Worm (Caenorhabditis elegans) whole organism, young adult: Measurements from ENCODE around the gene his-6.
"Not testable (repeated sequence)": the region's sequence is repeated elsewhere in the genome, so short reads cannot be mapped to it uniquely, and the experiment has no call there.

Source experiments
- ama-1 ChIP-seq, 3 experiments: fragments of 150-350 bp in 1 of 3; sonication (generic microtip) in 2 of 3; optimal IDR thresholded peaks; 2 replicates each; lab custom pipeline; 2014 to 2018; ENCODE audit warnings: missing biosample characterization in 2 of 3, missing genetic modification characterization in 2 of 3, missing genetic modification reagents in 2 of 3
- aptf-2 ChIP-seq: fragments of 200-800 bp; sonication (Bioruptor generic); conservative IDR thresholded peaks from 2 replicates; pipeline ENCODE4 v1.3.6; 2022; ENCODE audit warnings: missing genetic modification reagents, missing genetic modification characterization, missing compliant biosample characterization
- ceh-58 ChIP-seq: fragments of 200-800 bp; sonication (Bioruptor generic); IDR thresholded peaks from 2 replicates; pipeline ENCODE4 v1.3.6; 2022; ENCODE audit warnings: missing genetic modification characterization, missing compliant biosample characterization
- ceh-79 ChIP-seq: sonication (generic microtip); optimal IDR thresholded peaks from 2 replicates; lab custom pipeline; 2017; ENCODE audit warnings: mild to moderate bottlenecking, missing genetic modification characterization, missing compliant biosample characterization
- mel-28 ChIP-seq: sonication (generic microtip); optimal IDR thresholded peaks from 2 replicates; lab custom pipeline; 2016; ENCODE audit warnings: borderline replicate concordance, mild to moderate bottlenecking, missing genetic modification characterization, missing compliant biosample characterization
- nhr-120 ChIP-seq: fragments of 200-800 bp; sonication (Bioruptor generic); IDR thresholded peaks from 2 replicates; pipeline ENCODE4 v1.3.6; 2022; ENCODE audit warnings: missing genetic modification characterization, missing compliant biosample characterization
- pha-4 ChIP-seq: fragments of 150-350 bp; sonication (generic microtip); optimal IDR thresholded peaks from 2 replicates; lab custom pipeline; 2014; ENCODE audit warnings: missing biosample characterization, missing genetic modification reagents, missing genetic modification characterization
- snpc-1.1 ChIP-seq: sonication (generic microtip); optimal IDR thresholded peaks from 2 replicates; lab custom pipeline; 2017; ENCODE audit warnings: missing genetic modification characterization, mild to moderate bottlenecking, missing compliant biosample characterization, antibody characterized with exemption, moderate library complexity, missing genotype, missing genetic modification reagents; ENCODE audit not compliant: insufficient read depth
- snpc-4 ChIP-seq, 5 experiments: fragments of 150-350 bp in 1 of 5; sonication (generic microtip) in 4 of 5; optimal IDR thresholded peaks; 2 replicates each; lab custom pipeline; 2014 to 2018; ENCODE audit warnings: missing genetic modification characterization in 5 of 5, missing biosample characterization in 3 of 5, antibody characterized with exemption in 2 of 5, mild to moderate bottlenecking in 2 of 5, missing compliant biosample characterization in 2 of 5, missing genotype in 2 of 5, moderate library complexity in 2 of 5, missing genetic modification reagents in 1 of 5

ce11 chrV:8534534-8535283, at the start of gene his-6, which contains the start of gene his-5:
- not testable (repeated sequence) for TF ChIP-seq ceh-79 (tag; lab: Kevin White, UChicago); mel-28; pha-4 (tag; lab: Kevin White, UChicago); ceh-58 (GFP tag; lab: Robert Waterston, UW); snpc-4 (GFP tag; optimal IDR thresholded peaks at IDR 0.05; lab: Kevin White, UChicago); snpc-4 (tag; optimal IDR thresholded peaks at IDR 0.05; lab: Kevin White, UChicago); nhr-120 (GFP tag; lab: Robert Waterston, UW); ama-1 (optimal IDR thresholded peaks at IDR 0.05; lab: Kevin White, UChicago); ama-1 (GFP tag; optimal IDR thresholded peaks at IDR 0.05; lab: Kevin White, UChicago); snpc-1.1 (tag; lab: Kevin White, UChicago); aptf-2 (GFP tag; lab: Robert Waterston, UW)
